Worm (Caenorhabditis elegans) whole organism, L3 larva: Measurements from ENCODE around the gene srh-171.
"Not testable (repeated sequence)": the region's sequence is repeated elsewhere in the genome, so short reads cannot be mapped to it uniquely, and the experiment has no call there.

Source experiments
- R02D3.7 ChIP-seq: fragments of 150-350 bp; optimal IDR thresholded peaks from 2 replicates; lab custom pipeline; 2014; ENCODE audit warnings: missing biosample characterization, missing genetic modification characterization
- ZK546.5 ChIP-seq: sonication (generic microtip); optimal IDR thresholded peaks from 2 replicates; lab custom pipeline; 2017; ENCODE audit warnings: missing biosample characterization, missing genetic modification characterization
- aly-2 ChIP-seq: fragments of 150-350 bp; optimal IDR thresholded peaks from 2 replicates; lab custom pipeline; 2014; ENCODE audit warnings: missing biosample characterization, missing genetic modification characterization
- ama-1 ChIP-seq: fragments of 150-350 bp; optimal IDR thresholded peaks from 2 replicates; lab custom pipeline; 2018
- ceh-28 ChIP-seq: fragments of 150-350 bp; optimal IDR thresholded peaks from 2 replicates; lab custom pipeline; 2014; ENCODE audit warnings: missing biosample characterization, missing genetic modification reagents, missing genetic modification characterization
- daf-12 ChIP-seq: fragments of 150-350 bp; optimal IDR thresholded peaks from 2 replicates; lab custom pipeline; 2014; ENCODE audit warnings: missing biosample characterization, missing genetic modification reagents, missing genetic modification characterization
- egl-27 ChIP-seq: sonication (generic microtip); optimal IDR thresholded peaks from 4 replicates; lab custom pipeline; 2017; ENCODE audit warnings: missing biosample characterization, missing genetic modification reagents, missing genetic modification characterization
- egl-5 ChIP-seq: fragments of 150-350 bp; optimal IDR thresholded peaks from 2 replicates; lab custom pipeline; 2017; ENCODE audit warnings: missing biosample characterization, missing genetic modification reagents, missing genetic modification characterization, inconsistent platforms
- elt-1 ChIP-seq: fragments of 150-350 bp; optimal IDR thresholded peaks from 2 replicates; lab custom pipeline; 2014; ENCODE audit warnings: missing biosample characterization, missing genetic modification characterization
- eor-1 ChIP-seq, 2 experiments: fragments of 150-350 bp; optimal IDR thresholded peaks; 2 replicates each; lab custom pipeline; 2014 to 2018; ENCODE audit warnings: missing biosample characterization in 2 of 2, missing genetic modification characterization in 2 of 2
- fkh-2 ChIP-seq: fragments of 150-350 bp; optimal IDR thresholded peaks from 2 replicates; lab custom pipeline; 2014; ENCODE audit warnings: missing biosample characterization, missing genetic modification reagents, missing genetic modification characterization
- fos-1 ChIP-seq: fragments of 150-350 bp; optimal IDR thresholded peaks from 2 replicates; lab custom pipeline; 2014; ENCODE audit warnings: missing biosample characterization, missing genetic modification characterization
- hmg-11 ChIP-seq: sonication (generic microtip); optimal IDR thresholded peaks from 2 replicates; lab custom pipeline; 2016; ENCODE audit warnings: missing genetic modification characterization, missing compliant biosample characterization
- jun-1 ChIP-seq: fragments of 150-350 bp; optimal IDR thresholded peaks from 2 replicates; lab custom pipeline; 2014; ENCODE audit warnings: missing biosample characterization, missing genetic modification reagents, missing genetic modification characterization
- lin-15B ChIP-seq: fragments of 150-350 bp; optimal IDR thresholded peaks from 2 replicates; lab custom pipeline; 2014; ENCODE audit warnings: missing biosample characterization, missing genetic modification characterization
- lsy-12 ChIP-seq: sonication (generic microtip); optimal IDR thresholded peaks from 2 replicates; lab custom pipeline; 2016; ENCODE audit warnings: mild to moderate bottlenecking, missing genetic modification characterization, missing compliant biosample characterization
- mdl-1 ChIP-seq: fragments of 150-350 bp; optimal IDR thresholded peaks from 2 replicates; lab custom pipeline; 2014; ENCODE audit warnings: missing biosample characterization, missing genetic modification characterization
- mml-1 ChIP-seq: fragments of 150-350 bp; sonication (generic microtip); optimal IDR thresholded peaks from 3 replicates; lab custom pipeline; 2014; ENCODE audit warnings: missing biosample characterization, missing genetic modification characterization
- nfya-1 ChIP-seq: sonication (generic microtip); optimal IDR thresholded peaks from 2 replicates; lab custom pipeline; 2017; ENCODE audit warnings: missing genetic modification characterization, mild to moderate bottlenecking, missing compliant biosample characterization, antibody characterized with exemption, moderate library complexity; ENCODE audit not compliant: insufficient read depth
- nhr-11 ChIP-seq: fragments of 150-350 bp; optimal IDR thresholded peaks from 2 replicates; lab custom pipeline; 2014; ENCODE audit warnings: missing biosample characterization, missing genetic modification characterization
- nhr-23 ChIP-seq: fragments of 150-350 bp; optimal IDR thresholded peaks from 2 replicates; lab custom pipeline; 2014; ENCODE audit warnings: missing biosample characterization, missing genetic modification reagents, missing genetic modification characterization
- nhr-237 ChIP-seq: fragments of 150-350 bp; optimal IDR thresholded peaks from 2 replicates; lab custom pipeline; 2014; ENCODE audit warnings: missing biosample characterization, missing genetic modification characterization
- nhr-76 ChIP-seq: fragments of 150-350 bp; sonication (generic microtip); optimal IDR thresholded peaks from 5 replicates; lab custom pipeline; 2014; ENCODE audit warnings: missing biosample characterization, missing genetic modification characterization
- nhr-77 ChIP-seq: fragments of 150-350 bp; optimal IDR thresholded peaks from 2 replicates; lab custom pipeline; 2014; ENCODE audit warnings: missing biosample characterization, missing genetic modification characterization
- pha-4 ChIP-seq: fragments of 150-350 bp; optimal IDR thresholded peaks from 2 replicates; lab custom pipeline; 2014; ENCODE audit warnings: missing biosample characterization, missing genetic modification reagents, missing genetic modification characterization
- skn-1 ChIP-seq: fragments of 150-350 bp; optimal IDR thresholded peaks from 2 replicates; lab custom pipeline; 2014; ENCODE audit warnings: missing biosample characterization, missing genetic modification characterization
- tbx-2 ChIP-seq: sonication (generic microtip); optimal IDR thresholded peaks from 2 replicates; lab custom pipeline; 2016; ENCODE audit warnings: mild to moderate bottlenecking, missing genetic modification characterization, missing compliant biosample characterization
- unc-39 ChIP-seq: sonication (generic microtip); optimal IDR thresholded peaks from 4 replicates; lab custom pipeline; 2017; ENCODE audit warnings: missing biosample characterization, missing genetic modification characterization
- zag-1 ChIP-seq: fragments of 150-350 bp; optimal IDR thresholded peaks from 2 replicates; lab custom pipeline; 2014; ENCODE audit warnings: missing biosample characterization, missing genetic modification characterization
- ztf-11 ChIP-seq: fragments of 150-350 bp; optimal IDR thresholded peaks from 2 replicates; lab custom pipeline; 2014; ENCODE audit warnings: missing biosample characterization, missing genetic modification characterization
- ztf-4 ChIP-seq: fragments of 150-350 bp; optimal IDR thresholded peaks from 2 replicates; lab custom pipeline; 2014; ENCODE audit warnings: missing biosample characterization, missing genetic modification characterization

srh-171 gene

ce11 chrV:19936945-19937344 is 28.6 kb upstream of the srh-171 start:
- TF ChIP-seq fkh-2 (tag; lab: Kevin White, UChicago) (no peak), aly-2 (tag; lab: Kevin White, UChicago) (no peak), egl-27 (tag; lab: Kevin White, UChicago) (no peak), ZK546.5 (no peak), nhr-23 (tag; lab: Kevin White, UChicago) (no peak), lsy-12 (no peak), skn-1 (tag; lab: Kevin White, UChicago) (no peak), nhr-237 (tag; lab: Kevin White, UChicago) (no peak), nhr-77 (tag; lab: Kevin White, UChicago) (no peak)
- TF ChIP-seq, all 47 proteins: peak for 0

DNA sequence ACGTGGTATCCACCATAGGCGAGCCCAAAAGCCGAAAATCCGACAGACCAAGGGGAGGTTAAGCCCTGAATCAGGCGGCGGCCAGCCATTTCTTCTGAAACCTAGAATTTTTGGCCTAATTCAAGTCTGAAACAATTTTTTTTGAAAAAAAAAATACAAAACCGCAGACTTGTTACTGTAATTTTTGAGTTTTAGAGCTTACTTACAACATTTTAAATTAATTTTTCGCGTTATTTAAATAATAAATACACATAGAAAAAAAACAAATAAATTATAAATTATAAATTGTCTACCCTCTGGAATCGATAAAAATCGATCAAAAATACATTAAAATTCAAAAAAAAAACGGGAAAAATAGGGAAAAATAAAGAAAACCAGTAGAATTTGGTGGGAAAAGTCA is 19.0 kb upstream of the srh-171 start, which contains the start of gene dhs-24:
TSS of gene dhs-24 (minus strand) at position 101 of the 400 bp plus-strand sequence.
- TF ChIP-seq ceh-28 (no peak), nhr-77 (tag; lab: Kevin White, UChicago) (no peak), mdl-1 (tag; lab: Kevin White, UChicago) (no peak), jun-1 (tag; lab: Kevin White, UChicago) (no peak), nhr-237 (tag; lab: Kevin White, UChicago) (no peak), nhr-76 (tag; lab: Kevin White, UChicago) (no peak), elt-1 (tag; lab: Kevin White, UChicago) (no peak), nhr-23 (tag; lab: Kevin White, UChicago) (no peak), daf-12 (tag; lab: Kevin White, UChicago) (no peak), ama-1 (lab: Kevin White, UChicago) (no peak), hmg-11 (tag; lab: Kevin White, UChicago) (no peak), pha-4 (tag; lab: Kevin White, UChicago) (no peak), R02D3.7 (tag; lab: Kevin White, UChicago) (no peak)

ce11 chrV:19948993-19949392 is 16.5 kb upstream of the srh-171 start, which contains the start of gene tmed-4:
tmed-4 (minus strand) TSS chrV:19949093.
- TF ChIP-seq nhr-11 (tag; lab: Kevin White, UChicago); lsy-12; tbx-2: not testable (repeated sequence)

DNA sequence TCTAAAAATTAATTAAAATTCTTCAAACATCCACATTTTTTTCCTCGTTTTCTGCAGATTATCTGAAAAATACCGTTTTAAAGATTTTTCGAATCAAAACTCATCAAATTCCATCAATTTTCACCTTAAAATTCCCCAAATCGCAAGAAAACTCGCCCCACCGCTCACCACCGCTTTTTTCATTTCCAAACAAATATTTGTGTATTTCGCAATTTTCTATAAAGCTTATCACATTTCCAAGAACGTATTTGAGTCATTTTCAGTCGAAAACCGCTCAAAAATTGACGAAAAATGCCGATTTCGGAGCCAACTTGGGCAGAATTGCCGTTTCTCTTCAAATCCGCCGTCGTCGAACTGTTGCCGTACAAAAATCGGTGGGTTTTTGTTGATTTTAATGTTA is 15.8 kb upstream of the srh-171 start, which contains the start of gene Y60A3A.8:
TSS of gene Y60A3A.8 (plus strand) at position 258 of the 400 bp plus-strand sequence.
- TF ChIP-seq nhr-237, pha-4, mdl-1 (tag; lab: Kevin White, UChicago): not testable (repeated sequence)

- no peak for TF ChIP-seq nhr-237 (tag; lab: Kevin White, UChicago)
- no peak for TF ChIP-seq skn-1 (tag; lab: Kevin White, UChicago)
- TF ChIP-seq unc-39: no peak
- TF ChIP-seq ceh-28: no peak
- no peak for TF ChIP-seq lin-15B (tag; lab: Kevin White, UChicago)
- TF ChIP-seq mdl-1 (tag; lab: Kevin White, UChicago): no peak
- no peak for TF ChIP-seq fkh-2 (tag; lab: Kevin White, UChicago)
- TF ChIP-seq lsy-12: no peak
- TF ChIP-seq nhr-76 (tag; lab: Kevin White, UChicago): no peak
- no peak for TF ChIP-seq ama-1 (lab: Kevin White, UChicago)
- no peak for TF ChIP-seq daf-12 (tag; lab: Kevin White, UChicago)
- TF ChIP-seq zag-1 (tag; lab: Kevin White, UChicago): no peak
- no peak for TF ChIP-seq eor-1 (tag; optimal IDR thresholded peaks at IDR 0.05; lab: Kevin White, UChicago)
- no peak for TF ChIP-seq egl-5 (tag; lab: Kevin White, UChicago)
- TF ChIP-seq fos-1 (tag; lab: Kevin White, UChicago): no peak
- TF ChIP-seq ztf-4 (tag; lab: Kevin White, UChicago): no peak
- TF ChIP-seq nhr-77 (tag; lab: Kevin White, UChicago): no peak
- no peak for TF ChIP-seq nfya-1 (tag; lab: Kevin White, UChicago)
- no peak for TF ChIP-seq ztf-11 (tag; lab: Kevin White, UChicago)
- TF ChIP-seq mml-1 (tag; lab: Kevin White, UChicago): no peak
Measured at ce11 chrV:19954491-19954890, 11.0 kb upstream of the srh-171 start.

DNA sequence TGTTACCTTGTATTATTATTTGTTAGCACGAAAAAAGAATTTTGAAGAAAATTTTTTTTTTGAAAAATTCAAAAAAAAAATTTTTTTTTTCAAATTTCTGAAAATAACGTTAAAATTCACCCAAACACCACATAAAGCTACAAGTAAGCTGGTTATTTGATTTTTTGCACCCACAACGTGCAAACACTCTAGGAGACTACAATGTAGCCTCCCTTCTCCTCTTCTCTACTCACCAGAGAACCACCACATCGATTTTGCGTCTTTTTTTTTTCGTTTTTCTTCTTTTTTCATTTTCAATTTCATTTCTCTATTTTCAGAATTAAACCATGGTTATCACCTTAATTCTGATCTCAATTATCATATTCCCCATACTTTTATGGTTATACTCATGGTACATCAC is 10.3 kb upstream of the srh-171 start, which contains the start of gene abhd-3.1:
TSS of gene abhd-3.1 (plus strand) at position 318 of the 400 bp plus-strand sequence.
- peak; percentile 23 for TF ChIP-seq hmg-11 (tag; lab: Kevin White, UChicago)
- no peak for TF ChIP-seq fos-1 (tag; lab: Kevin White, UChicago)
- TF ChIP-seq pha-4 (tag; lab: Kevin White, UChicago): peak; percentile 4
- TF ChIP-seq, all 47 proteins: peak for 2
